Worm (Caenorhabditis elegans): Measurements from ENCODE around the gene dmsr-7.

Gene dmsr-7

ce11 chrV:5405053-5405452, at the start of gene dmsr-7:
Gene dmsr-7, plus strand, starts transcription at chrV:5405353.
- no peak for TF ChIP-seq W03F9.2 (tag; optimal IDR thresholded peaks at IDR 0.05)
- TF ChIP-seq him-1 (tag; optimal IDR thresholded peaks at IDR 0.05): no peak
- TF ChIP-seq dao-5 (tag; optimal IDR thresholded peaks at IDR 0.05): no peak

ce11 chrV:5358772-5359171, 46.4 kb upstream of the dmsr-7 start, which contains the start of gene nhr-216:
Gene nhr-216, minus strand, starts transcription at chrV:5358872.
- TF ChIP-seq him-1 (tag; optimal IDR thresholded peaks at IDR 0.05) (no peak), W03F9.2 (tag; optimal IDR thresholded peaks at IDR 0.05) (no peak), dao-5 (tag; optimal IDR thresholded peaks at IDR 0.05) (no peak)

DNA sequence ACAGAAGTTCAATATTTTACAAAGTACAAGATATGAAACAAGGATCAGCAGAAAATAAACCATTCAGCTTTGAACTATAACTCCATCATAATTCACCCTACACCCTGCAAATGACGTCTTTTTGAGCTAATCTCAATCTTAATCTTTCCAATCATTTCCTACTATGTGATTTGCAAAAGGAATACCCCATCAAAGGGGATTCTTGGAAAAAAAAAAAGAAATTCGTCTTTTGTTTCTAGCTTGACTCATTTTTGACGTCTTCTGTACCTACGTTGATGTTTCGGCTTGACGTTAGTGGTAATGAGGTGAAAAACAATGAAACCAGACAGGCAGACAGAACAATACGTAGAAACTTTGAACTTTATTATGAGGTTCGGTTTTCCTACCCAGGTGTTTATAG, 42.9 kb upstream of the dmsr-7 start:
- TF ChIP-seq dao-5 (tag; optimal IDR thresholded peaks at IDR 0.05): no peak
- no peak for TF ChIP-seq W03F9.2 (tag; optimal IDR thresholded peaks at IDR 0.05)
- TF ChIP-seq him-1 (tag; optimal IDR thresholded peaks at IDR 0.05): no peak

ce11 chrV:5364863-5365262, 40.3 kb upstream of the dmsr-7 start, which contains the start of gene T09D3.8:
Gene T09D3.8, plus strand, starts transcription at chrV:5365163.
- TF ChIP-seq W03F9.2 (tag; optimal IDR thresholded peaks at IDR 0.05): no peak
- no peak for TF ChIP-seq him-1 (tag; optimal IDR thresholded peaks at IDR 0.05)
- no peak for TF ChIP-seq dao-5 (tag; optimal IDR thresholded peaks at IDR 0.05)

ce11 chrV:5368792-5369191, 36.4 kb upstream of the dmsr-7 start, which contains the start of gene T09D3.9:
Gene T09D3.9, minus strand, starts transcription at chrV:5368892.
- TF ChIP-seq W03F9.2 (tag; optimal IDR thresholded peaks at IDR 0.05): no peak
- TF ChIP-seq him-1 (tag; optimal IDR thresholded peaks at IDR 0.05): no peak
- TF ChIP-seq dao-5 (tag; optimal IDR thresholded peaks at IDR 0.05): no peak

DNA sequence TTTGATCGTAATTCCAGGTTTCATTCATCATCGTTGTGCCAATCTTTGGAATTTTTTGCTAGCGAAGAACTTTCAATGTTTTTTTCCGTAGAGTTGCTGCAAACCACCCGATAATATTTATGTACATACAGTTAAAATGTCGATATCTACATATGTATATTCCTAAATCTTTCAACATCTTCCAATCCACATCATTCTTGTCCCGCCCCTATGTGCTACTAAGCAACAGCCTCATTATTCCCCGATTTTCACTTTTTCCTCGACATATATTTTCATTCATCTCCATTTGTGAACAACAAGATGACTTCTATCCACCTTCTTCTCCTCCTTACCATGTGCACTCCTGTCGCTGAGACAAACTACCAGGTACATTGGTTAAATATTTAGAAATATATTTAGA, 33.0 kb upstream of the dmsr-7 start, which contains the start of gene C35A11.3:
Gene C35A11.3, plus strand, starts transcription at position 301 of the 400 bp plus-strand sequence.
- TF ChIP-seq W03F9.2 (tag; optimal IDR thresholded peaks at IDR 0.05) (no peak), him-1 (tag; optimal IDR thresholded peaks at IDR 0.05) (no peak), dao-5 (tag; optimal IDR thresholded peaks at IDR 0.05) (no peak)

ce11 chrV:5385914-5386493, 19.1 kb upstream of the dmsr-7 start, which contains the start of gene C35A11.2:
Gene C35A11.2, plus strand, starts transcription at chrV:5386299.
- TF ChIP-seq him-1 (tag; optimal IDR thresholded peaks at IDR 0.05): no peak

DNA sequence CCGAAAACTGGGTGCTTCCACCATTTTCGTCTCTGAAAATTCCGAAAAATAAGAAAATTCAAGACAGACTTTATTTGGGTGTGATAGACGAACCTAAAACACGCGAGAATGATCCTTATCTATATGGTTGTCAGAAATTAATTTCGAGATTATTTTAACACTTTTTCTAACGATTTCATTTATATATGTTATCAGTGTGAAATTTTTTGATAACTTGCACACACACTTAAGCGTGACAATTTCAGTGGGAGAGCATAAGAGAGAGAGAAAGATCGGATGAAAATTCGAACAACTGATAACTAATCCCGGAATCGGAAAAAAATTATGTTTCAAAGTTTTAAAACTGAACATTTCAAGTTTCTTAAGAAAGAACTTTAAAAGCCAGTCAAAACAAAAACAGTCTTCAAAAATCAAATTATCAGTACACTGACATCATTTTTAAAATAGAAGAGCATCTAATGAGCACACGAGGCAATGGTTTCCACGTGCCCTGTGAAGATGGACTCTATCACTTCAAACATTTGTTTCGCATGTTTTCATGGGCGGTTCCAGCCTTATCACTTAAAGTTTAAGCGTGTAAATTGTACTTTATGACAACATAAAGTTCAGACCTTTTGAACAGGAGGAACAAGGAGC, 12.0 kb upstream of the dmsr-7 start, which contains the start of gene C35A11.4:
Gene C35A11.4, minus strand, starts transcription at position 156 of the 636 bp plus-strand sequence.
- TF ChIP-seq W03F9.2 (tag; optimal IDR thresholded peaks at IDR 0.05): no peak
- TF ChIP-seq him-1 (tag; optimal IDR thresholded peaks at IDR 0.05): no peak
- TF ChIP-seq dao-5 (tag; optimal IDR thresholded peaks at IDR 0.05): no peak

- TF ChIP-seq W03F9.2 (tag; optimal IDR thresholded peaks at IDR 0.05) (no peak), him-1 (tag; optimal IDR thresholded peaks at IDR 0.05) (peak; percentile 13)
Measured at ce11 chrV:5403938-5404337, 1.2 kb upstream of the dmsr-7 start.

DNA sequence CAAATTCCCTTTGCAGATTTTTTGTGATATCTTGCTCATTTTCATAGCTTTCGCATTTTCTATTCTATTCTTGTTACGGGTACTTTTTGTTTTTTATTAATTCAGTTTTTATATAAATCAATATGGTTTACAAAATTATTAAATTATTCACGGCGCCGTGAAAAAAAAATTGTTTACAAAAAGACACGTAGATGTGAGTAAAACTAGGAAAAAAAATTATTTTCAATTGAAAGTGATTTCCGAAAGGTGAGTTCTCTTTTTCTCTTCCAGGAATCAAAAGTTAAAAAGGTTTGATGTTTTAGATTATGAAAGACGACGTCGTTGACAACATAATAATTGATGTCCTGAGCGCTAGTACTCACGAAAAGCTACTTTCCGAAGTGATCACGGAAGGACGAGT, 3.1 kb downstream of the dmsr-7 start, which contains the start of gene C25A6.1:
Gene C25A6.1, plus strand, starts transcription at position 301 of the 400 bp plus-strand sequence.
- TF ChIP-seq dao-5 (tag; optimal IDR thresholded peaks at IDR 0.05) (no peak), him-1 (tag; optimal IDR thresholded peaks at IDR 0.05) (no peak)

DNA sequence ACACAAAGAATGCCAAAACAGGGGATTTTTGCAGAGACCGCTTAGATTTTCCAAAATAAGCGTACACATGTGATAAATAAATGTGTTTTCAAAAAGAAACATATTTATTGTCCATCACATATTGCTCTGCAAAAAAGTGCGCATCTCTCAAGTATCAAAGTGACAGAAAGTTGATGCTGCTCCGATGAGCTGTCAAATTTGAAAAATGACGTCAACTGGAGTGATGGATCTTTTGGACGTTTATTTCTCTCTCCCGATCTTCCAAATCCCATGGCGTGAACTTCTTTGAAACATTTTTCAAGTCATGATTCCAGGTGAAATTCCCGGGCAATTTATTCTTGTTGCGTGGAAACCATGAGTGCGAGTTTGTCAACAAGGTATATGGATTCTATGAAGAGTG, 3.8 kb downstream of the dmsr-7 start:
- no peak for TF ChIP-seq him-1 (tag; optimal IDR thresholded peaks at IDR 0.05)
- no peak for TF ChIP-seq W03F9.2 (tag; optimal IDR thresholded peaks at IDR 0.05)

DNA sequence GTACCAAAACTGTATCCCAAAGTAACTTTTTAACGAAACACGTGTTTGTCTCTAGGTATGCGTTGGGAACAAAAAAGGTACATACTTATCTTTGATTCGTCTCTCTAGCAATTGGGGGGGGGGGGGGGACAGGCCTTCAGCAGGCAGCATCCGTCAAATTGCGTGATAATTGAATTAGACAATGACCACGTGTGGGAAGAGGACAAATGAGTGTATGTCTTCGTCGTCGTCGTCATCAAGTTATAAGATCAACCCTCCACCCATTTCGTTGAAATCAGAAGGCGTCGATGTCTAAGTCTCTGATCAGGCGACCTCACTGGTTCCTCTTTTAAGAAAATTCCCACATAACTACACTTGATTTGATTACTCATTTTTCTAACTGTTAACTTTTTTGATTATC, 5.5 kb downstream of the dmsr-7 start, which contains the start of gene F08F3.4:
Gene F08F3.4, plus strand, starts transcription at position 277 of the 400 bp plus-strand sequence.
- no peak for TF ChIP-seq W03F9.2 (tag; optimal IDR thresholded peaks at IDR 0.05)
- TF ChIP-seq him-1 (tag; optimal IDR thresholded peaks at IDR 0.05): no peak
- no peak for TF ChIP-seq dao-5 (tag; optimal IDR thresholded peaks at IDR 0.05)

DNA sequence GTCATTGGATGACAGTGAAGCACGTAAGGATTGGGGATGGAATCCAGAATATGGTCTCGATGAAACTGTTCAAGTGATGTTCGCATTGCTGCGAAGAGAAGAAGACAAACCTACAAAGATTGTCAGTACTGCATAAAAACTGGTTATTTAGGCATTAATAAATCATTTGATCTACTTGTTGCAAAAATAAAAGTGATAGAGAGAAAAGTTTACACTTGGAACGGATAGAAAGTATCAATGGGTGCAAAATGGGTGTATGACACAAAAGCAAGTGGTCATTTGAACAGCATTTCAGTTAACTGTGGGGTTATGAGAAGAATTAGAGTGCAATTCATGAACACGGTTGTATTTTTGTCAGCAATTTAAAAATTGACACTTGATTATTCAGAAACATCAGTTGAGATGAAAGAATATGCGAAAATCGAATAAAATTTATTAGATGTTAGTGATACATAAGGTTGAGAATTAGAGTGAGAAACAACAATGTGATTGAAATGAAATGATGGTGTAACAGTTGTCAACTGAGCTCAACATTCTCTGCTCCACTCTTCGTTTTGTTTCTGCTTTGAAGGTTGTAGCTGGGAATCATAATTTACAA, 7.8 kb downstream of the dmsr-7 start, which contains the start of gene F08F3.10:
Gene F08F3.10, plus strand, starts transcription at position 548 of the 598 bp plus-strand sequence.
- no peak for TF ChIP-seq W03F9.2 (tag; optimal IDR thresholded peaks at IDR 0.05)
- TF ChIP-seq dao-5 (tag; optimal IDR thresholded peaks at IDR 0.05): no peak
- TF ChIP-seq him-1 (tag; optimal IDR thresholded peaks at IDR 0.05): no peak

DNA sequence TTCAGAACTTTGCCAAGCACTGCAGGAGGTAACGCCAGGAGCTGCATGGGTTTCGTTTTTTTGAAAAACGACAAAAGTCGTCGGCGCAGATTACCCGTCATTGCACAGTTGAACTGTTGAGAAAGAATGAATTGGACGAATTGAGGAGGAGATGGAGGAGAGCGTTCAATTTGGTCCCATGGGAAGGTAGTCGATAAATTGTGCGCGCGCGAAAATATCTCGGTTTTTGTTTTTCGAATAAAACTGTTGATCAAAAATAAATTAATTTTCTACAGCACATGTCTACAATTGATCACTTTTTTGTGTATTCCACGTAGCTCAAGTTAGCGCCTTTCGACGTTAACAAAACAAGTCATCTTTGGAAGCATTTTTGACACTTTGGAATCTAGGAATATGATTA, 14.8 kb downstream of the dmsr-7 start, which contains the start of gene F08F3.6:
Gene F08F3.6, minus strand, starts transcription at position 153 of the 400 bp plus-strand sequence.
- no peak for TF ChIP-seq him-1 (tag; optimal IDR thresholded peaks at IDR 0.05)
- TF ChIP-seq W03F9.2 (tag; optimal IDR thresholded peaks at IDR 0.05): no peak
- TF ChIP-seq dao-5 (tag; optimal IDR thresholded peaks at IDR 0.05): no peak

Measured in whole organism, L4/young adult.